Fruit fly (Drosophila melanogaster) whole organism, adult: ENCODE measurements around the gene Pph13.

Experiments used
- CG11617 ChIP-seq: fragments of 200-800 bp; sonication (Bioruptor generic); optimal IDR thresholded peaks from 2 replicates; lab custom pipeline; 2017; ENCODE audit warnings: mild to moderate bottlenecking, missing biosample characterization, missing genetic modification reagents, missing genetic modification characterization
- CG12768 ChIP-seq: fragments of 200-800 bp; sonication (Bioruptor generic); optimal IDR thresholded peaks from 2 replicates; lab custom pipeline; 2017; ENCODE audit warnings: missing biosample characterization, missing genetic modification characterization, mild to moderate bottlenecking, moderate library complexity, missing genetic modification reagents
- CG5204 ChIP-seq: fragments of 200-800 bp; sonication (Bioruptor generic); optimal IDR thresholded peaks from 2 replicates; lab custom pipeline; 2016; ENCODE audit warnings: missing biosample characterization, missing genetic modification characterization
- CG7045 ChIP-seq: fragments of 200-800 bp; sonication (Bioruptor generic); optimal IDR thresholded peaks from 2 replicates; lab custom pipeline; 2017; ENCODE audit warnings: missing biosample characterization, mild to moderate bottlenecking, missing genetic modification characterization
- CG7101 ChIP-seq: fragments of 200-800 bp; sonication (Bioruptor generic); optimal IDR thresholded peaks from 2 replicates; lab custom pipeline; 2018; ENCODE audit warnings: missing biosample characterization, mild to moderate bottlenecking, missing genetic modification characterization, moderate library complexity
- Clk ChIP-seq: fragments of 200-800 bp; sonication (Bioruptor generic); optimal IDR thresholded peaks from 2 replicates; lab custom pipeline; 2017; ENCODE audit warnings: missing biosample characterization, missing genetic modification characterization
- Crg-1 ChIP-seq: fragments of 200-800 bp; sonication (Bioruptor generic); optimal IDR thresholded peaks from 2 replicates; lab custom pipeline; 2016; ENCODE audit warnings: missing biosample characterization, missing genetic modification characterization
- Mnt ChIP-seq: fragments of 200-800 bp; sonication (Bioruptor generic); optimal IDR thresholded peaks from 2 replicates; lab custom pipeline; 2016; ENCODE audit warnings: missing biosample characterization, mild to moderate bottlenecking, missing genetic modification characterization
- bab1 ChIP-seq: fragments of 200-800 bp; sonication (Bioruptor generic); optimal IDR thresholded peaks from 3 replicates; lab custom pipeline; 2019; ENCODE audit warnings: missing biosample characterization, mild to moderate bottlenecking, missing genetic modification characterization, moderate library complexity
- cnc ChIP-seq, 2 experiments: fragments of >200 bp; optimal IDR thresholded peaks; 2 replicates each; lab custom pipeline; 2017
- ovo ChIP-seq: fragments of 200-800 bp; sonication (Bioruptor generic); optimal IDR thresholded peaks from 2 replicates; lab custom pipeline; 2016; ENCODE audit warnings: missing biosample characterization, missing genetic modification characterization
- pad ChIP-seq: fragments of 200-800 bp; sonication (Bioruptor generic); optimal IDR thresholded peaks from 3 replicates; lab custom pipeline; 2017; ENCODE audit warnings: missing biosample characterization, missing genetic modification characterization, mild to moderate bottlenecking, moderate library complexity, missing genetic modification reagents
- tj ChIP-seq: fragments of 200-800 bp; sonication (Bioruptor generic); optimal IDR thresholded peaks from 3 replicates; lab custom pipeline; 2017; ENCODE audit warnings: missing biosample characterization, mild to moderate bottlenecking, missing genetic modification characterization, moderate library complexity

dm6 chr2L:621101-621500 lies 43.8 kb downstream of the Pph13 start, which contains the start of gene lectin-21Cb:
- no peak for TF ChIP-seq Clk (GFP tag; lab: Kevin White, UChicago)
- no peak for TF ChIP-seq CG12768 (GFP tag; lab: Kevin White, UChicago)
- TF ChIP-seq Mnt (GFP tag; lab: Kevin White, UChicago) = no peak
- TF ChIP-seq CG5204 = no peak
- no peak for TF ChIP-seq cnc (optimal IDR thresholded peaks at IDR 0.05; lab: Kevin White, UChicago)
- no peak for TF ChIP-seq CG7101 (tag; lab: Kevin White, UChicago)
- no peak for TF ChIP-seq pad
- no peak for TF ChIP-seq CG7045 (GFP tag; lab: Kevin White, UChicago)
- no peak for TF ChIP-seq CG11617
- TF ChIP-seq bab1 = no peak
- no peak for TF ChIP-seq ovo (GFP tag; lab: Kevin White, UChicago)
- no peak for TF ChIP-seq tj (GFP tag; lab: Kevin White, UChicago)
- no peak for TF ChIP-seq Crg-1 (GFP tag; lab: Kevin White, UChicago)
